Worm (Caenorhabditis elegans): ENCODE data around the gene maoc-1.

The maoc-1 gene

DNA sequence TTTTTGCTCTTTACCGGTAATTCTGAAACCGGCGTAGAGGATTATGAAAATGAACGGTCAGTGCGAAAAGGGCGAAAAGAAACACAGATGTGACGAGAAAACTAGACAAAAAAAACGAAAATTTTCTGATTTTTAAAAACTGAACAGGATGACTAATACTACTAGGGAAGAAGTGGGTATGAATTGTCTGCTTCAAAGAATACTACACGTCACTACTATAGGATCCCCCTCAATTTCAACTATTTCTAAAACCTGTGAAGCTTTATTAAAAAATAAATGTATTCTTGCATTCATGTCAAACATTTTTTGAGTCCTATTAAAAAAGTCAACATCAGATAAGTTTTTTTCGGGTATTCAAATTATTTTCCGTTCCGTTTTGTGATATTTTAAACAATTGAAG, 28.0 kb downstream of the maoc-1 start:
- TF ChIP-seq snpc-4 (tag; optimal IDR thresholded peaks at IDR 0.05) (no peak), nhr-12 (tag; optimal IDR thresholded peaks at IDR 0.05) (no peak), ham-2 (GFP tag; optimal IDR thresholded peaks at IDR 0.05) (no peak), unc-120 (tag; optimal IDR thresholded peaks at IDR 0.05; ENCODE audit: poor library complexity, severe bottlenecking) (no peak), flh-1 (GFP tag; optimal IDR thresholded peaks at IDR 0.05) (no peak), ces-1 (GFP tag; optimal IDR thresholded peaks at IDR 0.05) (no peak), ceh-39 (tag; optimal IDR thresholded peaks at IDR 0.05) (no peak), mep-1 (tag; optimal IDR thresholded peaks at IDR 0.05) (no peak), sem-2 (GFP tag; optimal IDR thresholded peaks at IDR 0.05) (no peak), nhr-2 (tag; optimal IDR thresholded peaks at IDR 0.05) (no peak), elt-1 (tag; optimal IDR thresholded peaks at IDR 0.05; ENCODE audit: borderline replicate concordance, insufficient read depth) (no peak), zip-8 (tag; optimal IDR thresholded peaks at IDR 0.05) (no peak), unc-39 (tag; optimal IDR thresholded peaks at IDR 0.05) (no peak), mab-5 (tag; optimal IDR thresholded peaks at IDR 0.05) (no peak), cnd-1 (tag; optimal IDR thresholded peaks at IDR 0.05) (no peak), lsy-2 (tag; optimal IDR thresholded peaks at IDR 0.05) (no peak), blmp-1 (tag; optimal IDR thresholded peaks at IDR 0.05) (no peak), nhr-76 (tag; optimal IDR thresholded peaks at IDR 0.05) (no peak), tbx-8 (GFP tag; optimal IDR thresholded peaks at IDR 0.05) (no peak), ztf-11 (tag; optimal IDR thresholded peaks at IDR 0.05) (no peak)

DNA sequence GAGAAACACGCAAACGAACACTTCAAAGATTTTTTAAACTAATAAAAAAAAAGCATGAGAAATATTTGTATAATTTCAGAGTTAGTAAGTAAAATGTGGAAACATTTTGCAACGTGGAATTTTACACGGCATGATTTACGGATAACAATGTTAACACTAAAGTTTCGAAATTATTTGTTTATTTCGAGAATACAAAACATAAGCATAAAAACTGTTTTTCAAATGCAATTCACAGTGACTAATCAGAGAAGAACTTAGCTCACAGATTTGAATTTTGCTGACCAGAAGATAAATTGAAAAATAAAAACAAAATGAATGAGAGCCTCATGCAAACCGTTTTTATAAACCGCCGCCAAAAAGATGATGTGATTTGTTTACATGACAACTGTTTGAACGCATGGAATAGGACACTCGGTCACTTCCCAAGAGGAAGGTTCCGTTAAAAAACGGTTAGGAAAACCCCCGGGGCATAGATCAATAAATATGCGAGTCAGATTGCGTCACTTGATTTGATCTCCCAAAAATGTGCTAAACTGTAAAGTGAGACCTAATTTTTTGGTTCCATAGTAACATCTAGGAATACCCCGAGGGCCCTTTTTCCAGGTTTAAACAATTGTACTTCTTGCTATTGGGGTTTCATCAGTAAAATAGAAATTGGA, 29.9 kb downstream of the maoc-1 start, which contains the start of gene clh-3:
clh-3 (minus strand) TSS at position 51 of the 659 bp plus-strand sequence.
- TF ChIP-seq elt-3 (tag; optimal IDR thresholded peaks at IDR 0.05) (no peak), nhr-2 (tag; optimal IDR thresholded peaks at IDR 0.05) (no peak), bed-3 (GFP tag; optimal IDR thresholded peaks at IDR 0.05) (no peak)

DNA sequence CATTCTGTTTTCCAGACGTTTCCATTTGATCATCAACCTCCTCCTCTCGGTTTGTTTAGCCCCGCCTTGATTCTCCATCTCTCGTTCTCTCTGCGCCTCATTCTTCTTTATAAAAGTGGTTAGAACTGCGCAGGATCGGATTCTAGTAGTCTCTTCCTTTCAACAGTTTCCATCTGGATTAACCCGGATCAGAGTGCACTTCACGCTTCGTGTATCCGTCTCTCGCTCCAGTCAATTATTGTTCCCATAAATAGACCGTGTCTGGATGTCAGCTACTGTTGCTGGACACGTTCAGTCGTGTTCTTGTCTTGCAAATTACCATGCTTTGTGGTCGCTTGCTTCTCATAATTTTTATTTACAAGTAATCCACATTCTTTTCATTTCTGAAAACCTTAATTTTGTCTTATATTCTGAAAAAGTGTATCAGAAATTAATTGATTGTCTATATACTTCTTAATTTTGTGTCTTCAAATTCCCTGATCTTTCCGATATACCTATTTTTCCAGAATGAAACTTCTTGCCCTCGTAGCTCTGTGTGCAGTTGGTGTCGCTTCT, 32.6 kb downstream of the maoc-1 start, which contains the start of gene F32A5.4:
F32A5.4 (plus strand) TSS at position 505 of the 555 bp plus-strand sequence.
- TF ChIP-seq snpc-4 (tag; optimal IDR thresholded peaks at IDR 0.05), result no peak
- no peak for TF ChIP-seq bed-3 (GFP tag; optimal IDR thresholded peaks at IDR 0.05)
- TF ChIP-seq unc-39 (tag; optimal IDR thresholded peaks at IDR 0.05), result no peak
- no peak for TF ChIP-seq ham-2 (GFP tag; optimal IDR thresholded peaks at IDR 0.05)
- no peak for TF ChIP-seq hlh-1 (tag; optimal IDR thresholded peaks at IDR 0.05)
- no peak for TF ChIP-seq lin-32 (GFP tag; optimal IDR thresholded peaks at IDR 0.05)

DNA sequence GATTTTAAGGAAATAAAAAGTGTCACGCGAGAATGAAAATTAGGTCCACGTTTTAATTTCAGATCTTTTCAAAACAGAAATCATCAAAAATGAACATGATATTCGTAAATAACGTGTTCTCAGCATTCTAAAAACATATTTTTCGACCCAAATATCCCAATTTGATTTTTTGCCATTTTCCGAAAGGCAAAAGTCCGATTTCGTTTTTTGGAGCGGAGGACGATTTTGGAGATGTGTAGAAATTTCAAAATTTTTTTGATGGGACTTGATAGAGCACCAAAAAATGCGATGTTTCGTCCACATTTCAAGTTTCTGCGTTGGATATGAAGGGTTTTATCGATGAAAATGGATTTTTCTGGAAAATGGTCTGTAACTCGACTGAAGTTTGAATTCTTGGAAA, 34.6 kb downstream of the maoc-1 start:
- TF ChIP-seq blmp-1 (tag; optimal IDR thresholded peaks at IDR 0.05) (no peak), nhr-12 (tag; optimal IDR thresholded peaks at IDR 0.05) (no peak), lsy-2 (tag; optimal IDR thresholded peaks at IDR 0.05) (no peak), elt-1 (tag; optimal IDR thresholded peaks at IDR 0.05; ENCODE audit: borderline replicate concordance, insufficient read depth) (no peak), ztf-11 (tag; optimal IDR thresholded peaks at IDR 0.05) (no peak), unc-120 (tag; optimal IDR thresholded peaks at IDR 0.05; ENCODE audit: poor library complexity, severe bottlenecking) (no peak), pha-4 (tag; optimal IDR thresholded peaks at IDR 0.05) (no peak), unc-39 (tag; optimal IDR thresholded peaks at IDR 0.05) (no peak)

DNA sequence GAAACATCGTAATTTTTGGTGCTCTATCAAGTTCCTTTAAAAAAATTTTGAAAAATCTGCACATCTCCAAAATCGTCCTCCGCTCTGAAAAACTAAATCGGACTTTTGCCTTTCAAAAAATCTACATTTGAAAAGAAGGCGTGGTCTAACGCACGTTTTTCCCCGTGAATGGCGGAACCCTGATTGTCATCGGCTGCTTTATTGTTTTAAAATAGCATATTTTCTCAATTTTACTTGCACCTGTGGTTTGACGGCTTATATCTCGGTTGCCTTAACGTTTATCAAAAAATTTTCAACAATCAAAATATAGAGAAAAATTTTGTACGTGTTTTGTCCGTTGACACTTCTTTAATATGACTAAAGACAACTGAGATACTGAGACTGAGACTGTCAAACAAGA, 35.9 kb downstream of the maoc-1 start:
- TF ChIP-seq elt-3 (tag; optimal IDR thresholded peaks at IDR 0.05) (no peak), mls-2 (tag; optimal IDR thresholded peaks at IDR 0.05) (no peak), cnd-1 (tag; optimal IDR thresholded peaks at IDR 0.05) (no peak), snpc-4 (tag; optimal IDR thresholded peaks at IDR 0.05) (no peak), mab-5 (tag; optimal IDR thresholded peaks at IDR 0.05) (no peak), lin-13 (tag; optimal IDR thresholded peaks at IDR 0.05) (no peak), mep-1 (tag; optimal IDR thresholded peaks at IDR 0.05) (no peak)

DNA sequence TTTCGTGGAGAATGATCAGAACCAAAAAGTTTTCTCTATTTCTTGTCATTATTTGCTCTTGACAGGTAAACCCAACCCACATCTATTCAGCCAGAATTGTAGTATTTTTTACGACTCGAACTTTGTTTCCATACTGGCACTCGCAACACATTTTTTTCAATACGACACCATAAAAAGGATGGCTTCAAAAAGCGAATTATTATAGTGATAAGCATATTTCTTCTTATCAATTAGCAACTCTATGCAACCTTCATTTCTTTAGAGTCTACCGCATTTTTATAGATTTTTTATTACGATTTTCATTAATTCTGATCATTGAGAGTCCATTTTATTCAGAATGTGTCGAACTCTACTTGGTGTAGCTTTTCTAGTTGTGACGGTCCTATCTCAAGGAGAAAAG, 36.4 kb downstream of the maoc-1 start, which contains the start of gene ctsa-3.1:
ctsa-3.1 (plus strand) TSS at position 337 of the 400 bp plus-strand sequence.
- no peak for TF ChIP-seq ceh-43 (GFP tag; optimal IDR thresholded peaks at IDR 0.05)
- TF ChIP-seq pha-4 (tag; optimal IDR thresholded peaks at IDR 0.05), result no peak
- TF ChIP-seq nhr-2 (tag; optimal IDR thresholded peaks at IDR 0.05), result no peak
- TF ChIP-seq sem-2 (GFP tag; optimal IDR thresholded peaks at IDR 0.05), result no peak

Data from whole organism, mixed stage, embryonic.